Worm (Caenorhabditis elegans) whole organism, L4/young adult: Measurements from ENCODE around the gene nlg-1.

ENCODE experiments used
- W03F9.2 ChIP-seq: fragments of 150-350 bp; optimal IDR thresholded peaks from 2 replicates; lab custom pipeline; 2014; ENCODE audit warnings: missing biosample characterization, missing genetic modification characterization
- dao-5 ChIP-seq: sonication (generic microtip); optimal IDR thresholded peaks from 2 replicates; lab custom pipeline; 2016; ENCODE audit warnings: missing genotype, missing genetic modification characterization, moderate library complexity, missing compliant biosample characterization
- him-1 ChIP-seq: sonication (generic microtip); optimal IDR thresholded peaks from 2 replicates; lab custom pipeline; 2016; ENCODE audit warnings: missing genotype, missing genetic modification reagents, missing genetic modification characterization, missing compliant biosample characterization

Gene nlg-1

DNA sequence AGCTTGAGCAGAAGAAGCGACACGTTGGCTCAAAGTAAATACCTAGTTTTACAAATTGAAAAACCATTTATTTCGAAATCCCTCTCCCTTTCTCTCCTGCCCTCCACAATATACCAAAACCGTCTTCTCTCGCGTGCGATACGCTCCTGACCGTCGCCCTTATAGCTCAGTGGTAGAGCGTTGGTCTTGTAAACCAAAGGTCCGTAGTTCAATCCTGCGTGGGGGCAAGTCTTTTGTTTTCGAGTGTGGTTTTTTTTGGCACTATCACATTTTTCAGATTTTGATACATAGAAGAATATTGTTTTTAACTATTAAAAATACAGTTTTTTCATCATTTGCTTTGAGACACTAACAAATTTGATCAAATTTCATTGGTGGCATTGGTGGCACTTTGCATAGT lies 22.6 kb upstream of the nlg-1 start:
- TF ChIP-seq dao-5 (peak; percentile 22), him-1 (tag; lab: Kevin White, UChicago) (no peak), W03F9.2 (peak; percentile 1)

DNA sequence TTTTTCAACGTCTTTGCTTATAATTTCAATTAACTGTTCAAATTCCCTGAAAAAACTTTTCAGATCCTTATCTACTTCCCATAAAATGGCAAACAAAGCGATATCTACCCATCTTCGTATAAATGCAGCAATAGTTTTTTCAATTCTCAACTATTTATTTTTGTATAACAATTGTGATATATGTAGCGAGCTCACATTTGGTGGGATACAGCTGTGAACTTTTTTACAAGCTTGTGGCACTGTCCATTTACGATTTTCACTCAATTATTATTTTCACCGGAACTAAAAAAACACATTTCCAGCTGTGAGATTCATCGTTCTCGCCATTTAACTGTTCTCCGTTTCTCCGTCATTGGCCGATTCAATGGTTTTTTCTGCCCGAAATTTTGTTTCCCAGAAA lies 19.8 kb upstream of the nlg-1 start, which contains the start of gene C40C9.4:
C40C9.4 (plus strand) TSS at position 301 of the 400 bp plus-strand sequence.
- no peak for TF ChIP-seq him-1 (tag; lab: Kevin White, UChicago)
- no peak for TF ChIP-seq dao-5
- no peak for TF ChIP-seq W03F9.2

DNA sequence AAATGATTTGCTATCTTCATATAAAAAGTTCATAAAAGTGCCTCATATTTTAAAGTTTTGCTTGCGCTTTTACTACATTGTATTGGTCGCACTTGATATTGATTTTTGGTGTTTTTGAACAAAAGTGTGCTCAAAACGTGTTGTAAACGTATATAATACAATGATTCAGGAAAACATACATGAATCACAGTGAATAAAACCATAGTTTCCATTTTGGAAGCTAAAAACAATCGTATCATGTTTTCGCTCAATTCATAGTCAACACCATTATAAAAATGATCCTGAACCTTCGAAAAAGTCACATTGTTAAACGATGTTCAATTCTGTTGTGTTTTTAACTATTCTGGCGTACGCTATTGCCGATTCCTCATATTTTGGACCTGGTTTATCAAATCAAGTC lies 16.3 kb upstream of the nlg-1 start, which contains the start of gene C40C9.3:
C40C9.3 (plus strand) TSS at position 301 of the 400 bp plus-strand sequence.
- TF ChIP-seq him-1 (tag; lab: Kevin White, UChicago) (no peak), W03F9.2 (no peak)

DNA sequence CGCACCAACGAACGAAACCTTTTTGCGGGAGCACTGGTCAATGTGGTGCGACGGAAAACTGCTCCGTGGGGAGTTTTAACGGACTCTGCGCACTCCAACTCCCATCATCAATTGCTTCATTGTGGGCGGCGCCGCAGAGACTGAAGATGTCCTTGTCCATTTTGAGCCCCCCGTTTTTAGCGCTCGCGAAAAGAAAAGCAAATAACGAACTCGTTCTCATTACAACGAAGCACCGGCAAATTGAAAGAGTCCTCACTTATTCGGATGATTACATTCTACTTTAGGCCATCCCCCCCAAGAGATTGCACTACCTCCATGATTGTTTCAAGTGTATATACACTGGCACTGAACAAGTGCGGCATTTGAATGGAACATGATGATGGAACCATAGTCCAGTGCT lies 15.8 kb upstream of the nlg-1 start, which contains the start of gene acr-9:
acr-9 (minus strand) TSS at position 101 of the 400 bp plus-strand sequence.
- TF ChIP-seq W03F9.2 (no peak), him-1 (tag; lab: Kevin White, UChicago) (no peak), dao-5 (no peak)

DNA sequence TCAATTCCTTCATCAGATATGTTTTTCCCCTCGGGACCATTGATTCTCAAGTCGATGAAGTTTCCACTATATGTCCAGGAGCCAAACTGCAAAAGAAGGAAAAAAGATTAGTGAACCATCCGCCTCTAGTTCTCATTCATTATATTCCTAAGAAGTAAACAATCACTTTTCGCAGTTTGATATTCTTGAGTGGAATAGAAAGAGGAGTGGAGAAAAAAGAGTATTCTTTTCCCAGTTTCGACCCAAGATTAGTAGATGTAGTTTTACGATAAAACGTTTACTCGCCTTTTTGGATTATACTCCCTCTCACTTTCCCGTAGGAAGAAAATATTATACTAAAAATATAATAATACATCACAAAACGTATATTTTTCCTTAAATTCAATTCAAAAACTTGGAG lies 13.9 kb upstream of the nlg-1 start:
- no peak for TF ChIP-seq him-1 (tag; lab: Kevin White, UChicago)
- TF ChIP-seq W03F9.2: no peak
- TF ChIP-seq dao-5: no peak

DNA sequence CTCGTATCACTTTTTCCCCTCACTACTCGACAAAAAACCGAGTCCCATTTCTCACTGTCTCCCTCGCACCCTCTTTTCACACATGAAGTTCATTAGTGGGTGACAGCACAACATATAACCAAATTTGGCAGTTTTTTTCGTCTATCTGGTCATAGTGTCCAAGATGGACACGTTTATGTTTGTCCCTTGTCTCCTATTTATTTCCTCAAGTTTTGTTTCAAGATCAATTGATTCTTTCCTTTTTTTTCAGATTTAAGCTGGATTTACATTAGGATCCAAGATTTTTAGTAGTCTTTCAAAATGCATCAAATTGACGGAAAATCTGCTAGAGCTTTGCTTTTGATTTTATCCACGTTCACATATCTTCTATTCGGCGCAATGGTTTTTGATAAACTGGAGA lies 8.6 kb upstream of the nlg-1 start, which contains the start of gene twk-20:
twk-20 (plus strand) TSS at position 301 of the 400 bp plus-strand sequence.
- no peak for TF ChIP-seq W03F9.2
- no peak for TF ChIP-seq dao-5
- TF ChIP-seq him-1 (tag; lab: Kevin White, UChicago): no peak

DNA sequence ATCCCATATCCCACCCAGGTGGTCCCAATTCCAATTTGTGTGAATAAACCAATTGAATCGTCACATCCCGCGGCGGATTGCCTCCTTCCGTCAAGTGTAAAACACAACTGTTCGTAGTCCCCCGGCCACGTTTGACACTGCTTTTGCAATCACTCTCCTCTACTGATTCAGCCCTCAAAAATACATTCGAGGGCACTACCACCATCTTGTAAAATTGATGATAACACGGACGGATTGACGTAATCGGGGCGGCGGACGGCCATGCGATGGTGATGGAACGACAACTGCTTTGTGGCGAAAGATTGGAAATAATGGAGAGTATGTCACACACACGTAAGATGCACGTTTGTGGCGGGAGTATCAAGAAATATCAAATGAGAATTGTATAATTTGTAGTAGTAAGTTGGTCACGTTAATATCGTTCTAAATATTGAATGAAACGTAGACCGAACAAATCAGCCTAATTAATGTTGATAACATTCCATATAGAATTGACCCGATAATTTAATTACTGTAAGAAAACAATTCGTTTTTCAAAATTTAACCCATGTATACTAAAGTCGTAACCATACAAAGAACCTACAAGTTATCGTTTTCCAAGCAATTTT lies 7.5 kb upstream of the nlg-1 start:
- no peak for TF ChIP-seq W03F9.2
- TF ChIP-seq dao-5: no peak
- TF ChIP-seq him-1 (tag; lab: Kevin White, UChicago): no peak

DNA sequence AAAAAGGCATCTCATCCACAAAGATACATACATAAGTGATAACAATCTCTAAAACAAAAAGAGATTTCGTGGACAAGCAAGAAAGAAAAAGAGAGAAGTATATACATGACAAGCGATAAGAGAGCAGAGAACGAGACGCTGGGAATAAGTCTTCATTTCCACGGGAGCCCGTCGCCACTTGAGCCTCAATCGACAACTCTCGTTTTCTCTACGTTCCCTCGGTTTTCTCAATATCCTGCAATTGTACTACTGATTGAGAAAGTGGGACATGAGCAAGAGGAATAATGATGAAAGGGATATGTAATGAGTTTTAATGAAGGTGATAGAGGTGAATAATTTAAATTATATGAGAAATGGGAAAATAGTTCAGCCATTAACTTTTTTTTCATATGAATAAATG lies 6.6 kb upstream of the nlg-1 start:
- TF ChIP-seq W03F9.2: no peak
- TF ChIP-seq him-1 (tag; lab: Kevin White, UChicago): no peak
- no peak for TF ChIP-seq dao-5

DNA sequence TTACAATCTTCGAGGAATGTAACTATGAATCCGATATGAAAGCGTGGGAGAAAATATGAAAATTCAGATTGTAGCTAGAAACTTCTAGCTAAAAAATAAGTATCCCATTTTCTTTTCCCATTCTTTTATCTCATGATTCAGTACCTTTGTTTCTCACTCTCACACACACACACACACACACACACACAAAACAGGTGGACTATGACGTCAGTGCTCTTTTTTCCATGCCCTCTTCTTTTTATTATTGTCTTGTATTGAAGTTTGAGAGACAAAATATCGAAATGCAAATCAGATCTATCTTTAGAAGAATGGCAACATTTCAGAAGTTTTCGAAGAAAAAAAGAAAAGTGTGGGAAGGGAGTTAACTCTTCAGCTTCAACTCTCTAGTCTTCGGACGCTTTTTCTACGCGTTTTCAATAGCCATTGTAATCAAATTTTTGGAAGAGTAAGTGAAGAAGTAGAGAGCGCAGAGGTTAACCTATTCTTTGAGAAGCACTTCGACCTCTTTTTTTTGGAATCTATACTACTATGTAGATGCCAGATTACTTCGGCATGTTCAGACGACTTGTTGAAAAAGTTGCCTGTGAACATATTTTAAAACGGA lies 3.0 kb upstream of the nlg-1 start:
- TF ChIP-seq dao-5: no peak
- no peak for TF ChIP-seq him-1 (tag; lab: Kevin White, UChicago)
- no peak for TF ChIP-seq W03F9.2

DNA sequence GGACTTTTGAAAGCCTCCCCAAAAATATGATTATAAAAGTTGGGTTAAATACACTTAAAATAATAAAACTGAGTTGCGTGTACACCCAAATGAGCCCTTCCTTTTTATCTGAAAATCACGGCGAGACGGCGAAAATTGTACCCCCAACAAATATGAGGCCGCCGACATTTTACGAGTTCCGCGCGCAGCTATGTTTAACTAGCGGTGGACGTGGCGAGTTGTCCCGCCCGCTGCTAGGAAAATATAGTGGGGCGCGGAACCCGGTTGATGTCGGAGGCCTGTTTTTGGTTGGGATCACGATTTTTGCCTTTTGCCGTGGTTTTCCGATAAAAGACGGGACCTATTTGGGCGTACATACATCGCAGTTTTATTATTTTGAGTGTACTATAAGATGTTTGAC lies 2.1 kb upstream of the nlg-1 start:
- TF ChIP-seq dao-5: no peak
- TF ChIP-seq him-1 (tag; lab: Kevin White, UChicago): no peak
- no peak for TF ChIP-seq W03F9.2

DNA sequence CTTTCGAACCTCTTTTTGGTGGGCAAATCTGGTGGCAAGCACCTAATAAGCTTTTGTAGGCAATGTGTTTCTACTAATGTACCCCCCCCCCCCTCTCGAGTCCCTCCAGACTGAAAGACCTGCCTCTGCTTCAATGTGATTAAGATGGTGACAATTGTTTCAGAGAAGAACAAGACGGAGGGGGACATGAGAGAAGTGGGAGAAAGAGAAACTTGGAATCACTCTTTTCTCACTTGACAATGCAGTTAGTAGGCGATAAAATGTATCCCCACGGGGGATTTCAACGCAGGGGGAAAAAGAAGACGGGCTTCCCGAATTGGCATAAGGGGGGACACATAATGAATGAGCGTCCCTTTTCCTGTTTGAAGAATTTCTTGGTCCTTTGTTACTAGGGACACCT lies 1.3 kb upstream of the nlg-1 start:
- TF ChIP-seq W03F9.2 (no peak), dao-5 (no peak), him-1 (tag; lab: Kevin White, UChicago) (no peak)

DNA sequence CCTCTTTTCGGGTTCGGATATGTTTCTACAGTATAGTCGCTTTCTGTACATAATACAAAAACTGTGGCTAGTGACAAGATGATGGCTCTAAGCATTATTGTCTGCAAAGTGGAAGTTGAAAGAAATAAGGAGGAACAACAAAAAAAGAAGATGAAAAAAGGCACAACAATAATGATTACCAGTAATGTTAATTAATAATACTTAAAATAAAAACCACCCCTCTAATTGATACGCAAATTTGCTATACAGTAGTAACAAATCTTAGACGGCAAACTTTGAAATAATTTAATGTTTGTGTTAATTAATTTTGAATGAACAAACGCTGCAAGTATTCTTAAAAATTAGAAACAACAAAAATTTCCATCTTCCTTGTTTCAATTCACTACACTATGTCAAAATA lies 9.3 kb downstream of the nlg-1 start, which contains the start of gene Y12A6A.1:
Y12A6A.1 (minus strand) TSS at position 101 of the 400 bp plus-strand sequence.
- TF ChIP-seq him-1 (tag; lab: Kevin White, UChicago) (no peak), dao-5 (no peak), W03F9.2 (no peak)

DNA sequence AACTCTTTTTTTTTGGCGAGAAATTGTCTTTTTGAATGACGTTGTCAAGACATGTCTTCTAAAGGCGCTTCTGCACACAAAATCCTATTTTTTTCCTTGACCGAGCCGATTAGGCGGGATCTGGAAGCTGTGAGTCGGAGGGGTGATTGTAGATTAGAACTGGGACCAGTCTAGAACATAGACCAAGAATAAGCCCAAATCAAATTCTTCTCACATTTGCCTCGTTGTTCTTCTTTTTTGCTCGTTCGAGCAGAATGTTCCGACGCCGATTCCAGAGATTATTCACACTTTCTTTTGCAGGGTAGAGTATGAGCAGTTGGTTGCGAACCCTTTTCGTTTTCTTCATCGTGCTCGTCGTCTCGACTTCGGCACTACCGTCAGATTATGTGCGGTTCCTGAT lies 12.4 kb downstream of the nlg-1 start, which contains the start of gene nlp-53:
nlp-53 (plus strand) TSS at position 301 of the 400 bp plus-strand sequence.
- TF ChIP-seq dao-5 (no peak), him-1 (tag; lab: Kevin White, UChicago) (no peak), W03F9.2 (no peak)

DNA sequence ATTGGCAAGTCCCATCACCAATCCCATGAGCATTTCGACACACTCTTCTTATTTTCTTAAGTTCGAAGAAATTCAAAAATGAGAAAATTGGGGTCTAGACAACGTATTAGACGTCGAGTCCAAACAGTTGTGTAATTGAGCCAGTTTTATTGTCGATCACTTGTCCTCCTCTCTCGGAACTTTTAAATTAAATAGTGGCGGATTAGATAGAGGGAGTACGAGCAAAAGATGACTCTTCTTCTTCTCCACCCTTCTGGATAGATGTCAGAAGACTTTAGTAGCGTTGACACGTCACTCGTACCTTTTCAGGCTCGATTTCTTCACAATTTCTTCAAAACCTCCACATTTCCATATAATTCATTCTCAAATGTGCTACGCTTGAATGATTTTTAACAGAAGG lies 15.8 kb downstream of the nlg-1 start:
- no peak for TF ChIP-seq dao-5
- no peak for TF ChIP-seq W03F9.2
- no peak for TF ChIP-seq him-1 (tag; lab: Kevin White, UChicago)

DNA sequence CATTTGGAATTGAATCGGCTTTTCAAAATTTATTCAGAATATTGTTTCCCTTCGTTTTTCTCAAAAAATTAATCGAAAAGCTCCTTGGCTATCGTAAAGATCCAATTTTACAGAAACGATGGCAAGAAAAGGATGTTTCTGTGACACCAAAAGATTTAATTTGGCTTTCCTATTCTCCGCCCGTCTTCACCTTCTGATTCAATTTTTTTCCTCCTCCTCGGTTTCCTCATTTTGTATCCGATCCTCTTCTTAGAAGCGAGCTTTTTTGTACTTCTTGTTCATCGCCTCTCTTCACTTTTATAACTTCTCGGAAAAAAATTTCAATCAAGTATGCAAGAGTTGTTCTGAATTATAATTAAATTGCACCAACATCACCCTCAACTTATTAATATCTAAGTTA lies 20.9 kb downstream of the nlg-1 start:
- TF ChIP-seq W03F9.2 (no peak), dao-5 (no peak), him-1 (tag; lab: Kevin White, UChicago) (no peak)
